Fruit fly (Drosophila melanogaster): ENCODE results near the gene CG11052.

DNA sequence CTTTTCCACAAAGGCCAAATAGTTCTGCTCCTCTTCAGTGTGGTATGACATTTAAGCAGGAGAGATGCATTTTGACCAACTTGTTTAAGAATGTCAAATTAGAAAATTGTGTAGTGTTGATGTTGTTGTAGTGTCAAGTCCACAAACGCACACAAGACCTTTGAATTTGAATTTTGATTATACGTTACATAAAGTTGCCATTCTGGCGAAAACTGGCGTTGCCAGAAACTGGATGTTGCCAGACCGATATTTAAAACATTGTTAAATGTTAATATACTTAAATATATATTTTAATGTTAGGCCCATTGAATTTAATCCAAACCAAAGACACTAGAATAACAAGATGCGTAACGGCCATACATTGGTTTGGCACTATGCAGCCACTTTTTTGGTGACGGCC is 36.0 kb downstream of the CG11052 start:
- no peak for TF ChIP-seq Myc (optimal IDR thresholded peaks at IDR 0.05)
- no peak for TF ChIP-seq h (optimal IDR thresholded peaks at IDR 0.05)
- no peak for TF ChIP-seq Sin3A (optimal IDR thresholded peaks at IDR 0.05)
- TF ChIP-seq insv (optimal IDR thresholded peaks at IDR 0.05), result no peak
